Worm (Caenorhabditis elegans) whole organism, mixed stage, embryonic: ENCODE data around the gene C02B10.3.

Experiments used
- hlh-1 ChIP-seq: fragments of 150-350 bp; optimal IDR thresholded peaks from 2 replicates; lab custom pipeline; 2014; ENCODE audit warnings: missing biosample characterization, missing genetic modification reagents, missing genetic modification characterization
- lsy-2 ChIP-seq: fragments of 150-350 bp; optimal IDR thresholded peaks from 2 replicates; lab custom pipeline; 2014; ENCODE audit warnings: missing biosample characterization, missing genetic modification characterization
- nhr-237 ChIP-seq: fragments of 150-350 bp; optimal IDR thresholded peaks from 2 replicates; lab custom pipeline; 2014; ENCODE audit warnings: missing biosample characterization, missing genetic modification characterization
- pha-4 ChIP-seq: fragments of 150-350 bp; optimal IDR thresholded peaks from 2 replicates; lab custom pipeline; 2018; ENCODE audit warnings: missing biosample characterization, missing genetic modification reagents, missing genetic modification characterization
- snpc-4 ChIP-seq: fragments of 150-350 bp; optimal IDR thresholded peaks from 2 replicates; lab custom pipeline; 2014; ENCODE audit warnings: missing biosample characterization, missing genetic modification characterization
- unc-62 ChIP-seq: fragments of 150-350 bp; optimal IDR thresholded peaks from 2 replicates; lab custom pipeline; 2014; ENCODE audit warnings: missing biosample characterization, missing genetic modification reagents, missing genetic modification characterization

DNA sequence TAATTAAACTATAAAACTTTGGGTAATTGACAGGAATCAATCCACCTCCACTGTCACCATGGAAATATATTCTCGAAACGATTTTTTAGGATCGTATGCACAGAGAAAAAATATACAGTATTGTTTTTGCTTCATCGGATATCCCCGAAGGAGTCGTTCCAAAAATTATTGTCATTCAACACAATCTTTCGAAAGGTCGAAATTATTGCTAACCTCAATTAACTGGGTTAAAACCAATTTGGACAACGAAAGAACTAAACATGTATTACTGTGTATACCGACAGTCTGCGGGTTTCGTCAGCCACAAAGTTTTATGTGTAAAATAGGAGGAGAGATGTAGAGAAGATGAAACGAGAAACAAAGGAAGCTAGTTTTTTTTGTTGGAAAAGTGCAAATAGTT is 39.8 kb downstream of the C02B10.3 start:
- TF ChIP-seq snpc-4 (tag; lab: Kevin White, UChicago) (no peak), unc-62 (GFP tag; lab: Kevin White, UChicago) (no peak), hlh-1 (tag; lab: Kevin White, UChicago) (no peak), nhr-237 (tag; lab: Kevin White, UChicago) (no peak), pha-4 (tag; lab: Kevin White, UChicago) (no peak), lsy-2 (tag; lab: Kevin White, UChicago) (no peak)
